Fruit fly (Drosophila melanogaster): Measurements from ENCODE around the gene amd.

Gene amd

DNA sequence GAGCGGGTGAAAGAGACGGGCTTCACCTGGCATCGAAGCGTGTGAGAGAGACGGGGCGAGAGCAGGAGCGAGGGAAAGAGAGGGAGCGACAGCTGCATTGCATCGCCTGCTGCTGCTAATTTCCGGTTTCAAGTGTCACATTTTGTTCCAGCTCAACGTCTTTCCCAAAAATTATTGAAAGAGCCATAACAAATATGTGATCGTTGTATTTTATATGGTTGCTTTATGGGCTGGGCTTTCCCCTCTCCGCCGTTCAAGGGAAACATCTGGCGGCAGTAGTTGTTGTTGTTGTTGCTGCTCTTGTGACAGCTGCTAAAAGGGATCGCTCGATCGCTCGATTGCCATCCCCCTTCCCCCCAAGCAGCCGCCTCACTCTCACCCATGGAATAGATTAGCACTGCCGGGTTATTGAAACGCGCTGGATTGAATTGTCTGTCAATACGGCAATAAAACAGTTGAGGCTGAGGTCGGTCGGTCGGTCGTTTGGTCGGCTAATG, 45.0 kb downstream of the amd start (continued):
- peak; percentile 2 for TF ChIP-seq gcm (GFP tag; optimal IDR thresholded peaks at IDR 0.05)
- TF ChIP-seq org-1 (GFP tag; optimal IDR thresholded peaks at IDR 0.05), result no peak
- no peak for TF ChIP-seq gem (tag; optimal IDR thresholded peaks at IDR 0.05)
- TF ChIP-seq fd3F (GFP tag; optimal IDR thresholded peaks at IDR 0.05), result no peak
- TF ChIP-seq Awh (GFP tag; IDR thresholded peaks at IDR 0.05), result peak; percentile 31; the same call in 1 of the 2 replicates
- TF ChIP-seq shn (GFP tag; optimal IDR thresholded peaks at IDR 0.05), result no peak
- no peak for TF ChIP-seq sima (GFP tag; optimal IDR thresholded peaks at IDR 0.05)
- TF ChIP-seq NFAT (GFP tag; IDR thresholded peaks at IDR 0.05), result no peak
- TF ChIP-seq Ravus (GFP tag; IDR thresholded peaks at IDR 0.05), result no peak
- TF ChIP-seq Mrtf (GFP tag; IDR thresholded peaks at IDR 0.05), result no peak
- TF ChIP-seq CG5245 (GFP tag; optimal IDR thresholded peaks at IDR 0.05), result no peak
- TF ChIP-seq ap (GFP tag; IDR thresholded peaks at IDR 0.05), result no peak
- no peak for TF ChIP-seq Oaz (GFP tag; IDR thresholded peaks at IDR 0.05)
- no peak for TF ChIP-seq CG13287 (GFP tag; IDR thresholded peaks at IDR 0.05; ENCODE audit: partially characterized antibody)
- TF ChIP-seq CG9215 (GFP tag; IDR thresholded peaks at IDR 0.05), result no peak
- no peak for TF ChIP-seq Fer3 (tag; optimal IDR thresholded peaks at IDR 0.05)
- TF ChIP-seq Kr (GFP tag; optimal IDR thresholded peaks at IDR 0.05), result peak; percentile 86
- no peak for TF ChIP-seq CG13424 (tag; optimal IDR thresholded peaks at IDR 0.05)
- TF ChIP-seq vvl (GFP tag; IDR thresholded peaks at IDR 0.05), result peak; percentile 61
- peak; percentile 98 for TF ChIP-seq ac (GFP tag; optimal IDR thresholded peaks at IDR 0.05)
- no peak for TF ChIP-seq gt (GFP tag; IDR thresholded peaks at IDR 0.05)
- TF ChIP-seq CG30020 (tag; optimal IDR thresholded peaks at IDR 0.05), result no peak
- no peak for TF ChIP-seq ham (GFP tag; IDR thresholded peaks at IDR 0.05)
- TF ChIP-seq disco-r (GFP tag; optimal IDR thresholded peaks at IDR 0.05), result no peak
- no peak for TF ChIP-seq Gug (GFP tag; IDR thresholded peaks at IDR 0.05)
- TF ChIP-seq Lpt (GFP tag; optimal IDR thresholded peaks at IDR 0.05), result peak; percentile 8
- TF ChIP-seq CG11504 (tag; optimal IDR thresholded peaks at IDR 0.05), result no peak
- no peak for TF ChIP-seq CG14050 (GFP tag; IDR thresholded peaks at IDR 0.05)
- no peak for TF ChIP-seq chif (GFP tag; optimal IDR thresholded peaks at IDR 0.05)
- no peak for TF ChIP-seq slou (GFP tag; optimal IDR thresholded peaks at IDR 0.05)
- TF ChIP-seq ash1 (GFP tag; optimal IDR thresholded peaks at IDR 0.05), result no peak
- TF ChIP-seq CG2202 (tag; optimal IDR thresholded peaks at IDR 0.05), result no peak
- no peak for TF ChIP-seq Atf6 (GFP tag; IDR thresholded peaks at IDR 0.05)
- TF ChIP-seq CG32772 (GFP tag; IDR thresholded peaks at IDR 0.05), result no peak
- TF ChIP-seq chm (GFP tag; IDR thresholded peaks at IDR 0.05), result no peak
- TF ChIP-seq NfI (GFP tag; optimal IDR thresholded peaks at IDR 0.05), result no peak
- TF ChIP-seq ERR (GFP tag; optimal IDR thresholded peaks at IDR 0.05), result no peak
- TF ChIP-seq CG8924 (tag; optimal IDR thresholded peaks at IDR 0.05), result peak; percentile 24
- no peak for TF ChIP-seq CG12299 (tag; optimal IDR thresholded peaks at IDR 0.05)
- no peak for TF ChIP-seq CG4282 (GFP tag; optimal IDR thresholded peaks at IDR 0.05)
- no peak for TF ChIP-seq CG2129 (GFP tag; IDR thresholded peaks at IDR 0.05; ENCODE audit: partially characterized antibody)
- no peak for TF ChIP-seq Dp (GFP tag; optimal IDR thresholded peaks at IDR 0.05)
- TF ChIP-seq Nf-YB (GFP tag; optimal IDR thresholded peaks at IDR 0.05), result no peak
- no peak for TF ChIP-seq fd64A (GFP tag; optimal IDR thresholded peaks at IDR 0.05)
- no peak for TF ChIP-seq CG4424 (GFP tag; optimal IDR thresholded peaks at IDR 0.05)
- no peak for TF ChIP-seq C15 (GFP tag; IDR thresholded peaks at IDR 0.05)
- no peak for TF ChIP-seq Neu2 (GFP tag; optimal IDR thresholded peaks at IDR 0.05; ENCODE audit: borderline replicate concordance)
- TF ChIP-seq Chrac-16 (GFP tag; optimal IDR thresholded peaks at IDR 0.05), result no peak
- peak; percentile 13 for TF ChIP-seq hth (optimal IDR thresholded peaks at IDR 0.05)
- TF ChIP-seq schlank (tag; optimal IDR thresholded peaks at IDR 0.05), result no peak
- no peak for TF ChIP-seq fru (optimal IDR thresholded peaks at IDR 0.05)
- TF ChIP-seq CG13123 (GFP tag; optimal IDR thresholded peaks at IDR 0.05), result no peak
- TF ChIP-seq CG8281 (tag; optimal IDR thresholded peaks at IDR 0.05), result peak; percentile 99
